Worm (Caenorhabditis elegans): Measurements from ENCODE around the gene pgp-11.

pgp-11 gene

DNA sequence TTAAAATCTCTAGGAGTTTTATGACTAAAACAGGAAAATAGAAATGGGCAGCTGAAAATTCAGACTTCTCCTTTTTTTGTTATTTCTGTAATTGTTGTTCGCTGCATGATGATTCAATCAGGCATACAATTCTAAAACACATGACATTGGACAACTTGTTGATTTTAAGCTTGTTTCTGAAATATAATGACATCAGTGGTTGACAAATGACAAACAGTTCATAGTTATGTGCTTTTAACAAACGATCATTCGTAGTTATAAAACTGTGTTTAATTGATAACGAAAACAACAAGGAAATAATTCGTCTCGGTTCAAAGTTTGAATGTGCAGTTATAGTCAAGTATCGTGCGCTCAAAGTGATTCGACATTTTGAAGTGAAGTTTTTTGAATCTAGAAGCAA, 55.8 kb downstream of the pgp-11 start:
- no peak for TF ChIP-seq ztf-16 (tag; optimal IDR thresholded peaks at IDR 0.05)

DNA sequence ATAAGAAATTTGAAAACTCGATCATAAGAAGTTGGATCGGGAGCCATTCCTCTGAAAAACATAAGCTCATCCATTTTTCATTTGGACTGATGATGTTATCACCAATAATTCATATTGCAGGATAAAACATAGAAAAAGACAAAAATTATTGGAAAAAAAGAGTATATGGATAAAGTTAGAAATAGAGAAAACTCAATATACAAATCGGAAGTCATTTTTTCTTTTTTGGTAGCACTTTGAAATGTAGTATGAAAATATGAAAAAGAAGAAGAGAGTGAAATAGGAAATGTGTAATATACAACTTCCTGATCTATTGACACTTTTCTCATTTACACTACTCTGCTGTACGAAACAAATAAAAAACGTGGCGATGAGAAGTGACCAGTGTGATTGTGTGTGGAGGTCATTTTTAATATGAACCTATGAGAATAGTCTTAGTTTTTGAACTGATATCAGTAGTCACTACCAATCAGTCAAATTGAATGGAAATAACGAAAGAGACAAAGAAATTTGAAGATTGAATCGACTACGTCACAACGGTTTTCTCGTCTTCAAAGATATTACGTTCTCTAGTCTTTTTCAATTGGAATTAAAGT, 57.1 kb downstream of the pgp-11 start, which contains the start of gene ZK669.5:
TSS of gene ZK669.5 (minus strand) at position 51 of the 596 bp plus-strand sequence.
- TF ChIP-seq rnt-1 (tag; optimal IDR thresholded peaks at IDR 0.05), result no peak
- no peak for TF ChIP-seq syd-9 (tag; optimal IDR thresholded peaks at IDR 0.05)
- TF ChIP-seq pax-1 (tag; optimal IDR thresholded peaks at IDR 0.05), result no peak
- no peak for TF ChIP-seq unc-86 (tag; optimal IDR thresholded peaks at IDR 0.05)
- no peak for TF ChIP-seq ama-1 (optimal IDR thresholded peaks at IDR 0.05)
- TF ChIP-seq K02D7.2 (tag; optimal IDR thresholded peaks at IDR 0.05), result no peak
- no peak for TF ChIP-seq nhr-232 (tag; optimal IDR thresholded peaks at IDR 0.05)
- no peak for TF ChIP-seq ceh-34 (tag; optimal IDR thresholded peaks at IDR 0.05)
- TF ChIP-seq ref-2 (tag; optimal IDR thresholded peaks at IDR 0.05), result no peak
- no peak for TF ChIP-seq sox-2 (GFP tag; IDR thresholded peaks at IDR 0.05)
- TF ChIP-seq hlh-30 (tag; optimal IDR thresholded peaks at IDR 0.05; ENCODE audit: insufficient read depth), result no peak
- no peak for TF ChIP-seq elt-2 (tag; optimal IDR thresholded peaks at IDR 0.05)
- no peak for TF ChIP-seq ceh-45 (GFP tag; IDR thresholded peaks at IDR 0.05)
- TF ChIP-seq ztf-16 (tag; optimal IDR thresholded peaks at IDR 0.05), result no peak
- no peak for TF ChIP-seq pag-3 (tag; optimal IDR thresholded peaks at IDR 0.05; ENCODE audit: borderline replicate concordance)
- TF ChIP-seq lin-11 (tag; optimal IDR thresholded peaks at IDR 0.05), result no peak
- TF ChIP-seq sdc-2 (tag; optimal IDR thresholded peaks at IDR 0.05), result no peak
- no peak for TF ChIP-seq ceh-19 (GFP tag; optimal IDR thresholded peaks at IDR 0.05)
- TF ChIP-seq fkh-10 (GFP tag; optimal IDR thresholded peaks at IDR 0.05), result no peak
- TF ChIP-seq ceh-6 (GFP tag; optimal IDR thresholded peaks at IDR 0.05), result no peak
